Worm (Caenorhabditis elegans): ENCODE results near the gene sodh-2.

DNA sequence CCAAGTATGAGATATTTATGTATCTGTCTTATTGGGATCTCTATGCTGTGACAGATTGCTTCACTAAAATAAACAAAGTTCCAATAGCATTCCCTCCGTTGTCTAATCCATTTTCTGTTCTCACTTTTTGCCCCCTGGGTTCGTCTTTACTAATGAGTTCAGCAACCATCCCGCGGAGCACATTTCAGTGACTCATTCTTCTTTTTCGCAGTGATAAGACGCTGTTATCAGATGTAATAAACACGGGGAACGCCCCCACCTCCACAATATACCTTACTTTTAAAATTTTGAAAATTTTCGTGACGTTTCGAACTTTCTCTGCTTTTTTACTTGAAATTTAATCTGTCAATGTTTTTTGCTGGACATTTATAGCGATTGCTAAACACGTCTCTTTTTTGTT is 9.1 kb upstream of the sodh-2 start:
- TF ChIP-seq ama-1 (optimal IDR thresholded peaks at IDR 0.05) (no peak), sea-1 (GFP tag; conservative IDR thresholded peaks at IDR 0.05) (no peak), scrt-1 (GFP tag; IDR thresholded peaks at IDR 0.05) (no peak), tbx-37 (GFP tag; conservative IDR thresholded peaks at IDR 0.05) (no peak), hnd-1 (tag; optimal IDR thresholded peaks at IDR 0.05) (no peak), aly-1 (tag; optimal IDR thresholded peaks at IDR 0.05) (no peak), ceh-36 (tag; optimal IDR thresholded peaks at IDR 0.05) (no peak), F13C5.2 (tag; optimal IDR thresholded peaks at IDR 0.05) (no peak), ceh-13 (GFP tag; optimal IDR thresholded peaks at IDR 0.05) (no peak), pes-1 (GFP tag; IDR thresholded peaks at IDR 0.05) (no peak)

Measured in whole organism, early embryonic.